Worm (Caenorhabditis elegans) whole organism, mixed stage, embryonic: ENCODE measurements around the gene drn-1.

Experiments
- M03D4.4 ChIP-seq: sonication (generic microtip); optimal IDR thresholded peaks from 2 replicates; lab custom pipeline; 2017; ENCODE audit warnings: mild to moderate bottlenecking, missing genetic modification characterization, missing compliant biosample characterization
- bed-3 ChIP-seq: fragments of 200-800 bp; sonication (Bioruptor generic); optimal IDR thresholded peaks from 3 replicates; lab custom pipeline; 2018; ENCODE audit warnings: mild to moderate bottlenecking, missing genetic modification characterization, moderate library complexity, missing compliant biosample characterization
- blmp-1 ChIP-seq: fragments of 150-350 bp; optimal IDR thresholded peaks from 2 replicates; lab custom pipeline; 2014; ENCODE audit warnings: missing biosample characterization, missing genetic modification characterization
- elt-3 ChIP-seq: fragments of 150-350 bp; optimal IDR thresholded peaks from 2 replicates; lab custom pipeline; 2014; ENCODE audit warnings: missing biosample characterization, missing genetic modification characterization
- lin-13 ChIP-seq: fragments of 150-350 bp; optimal IDR thresholded peaks from 2 replicates; lab custom pipeline; 2014; ENCODE audit warnings: missing biosample characterization, missing genetic modification characterization
- nhr-28 ChIP-seq: fragments of 150-350 bp; optimal IDR thresholded peaks from 2 replicates; lab custom pipeline; 2014; ENCODE audit warnings: missing biosample characterization, missing genetic modification characterization
- pha-4 ChIP-seq: fragments of 150-350 bp; optimal IDR thresholded peaks from 2 replicates; lab custom pipeline; 2018; ENCODE audit warnings: missing biosample characterization, missing genetic modification reagents, missing genetic modification characterization
- sem-2 ChIP-seq: fragments of 200-800 bp; sonication (Bioruptor generic); optimal IDR thresholded peaks from 2 replicates; lab custom pipeline; 2018; ENCODE audit warnings: mild to moderate bottlenecking, missing genetic modification characterization, missing compliant biosample characterization
- snpc-4 ChIP-seq: fragments of 150-350 bp; optimal IDR thresholded peaks from 2 replicates; lab custom pipeline; 2014; ENCODE audit warnings: missing biosample characterization, missing genetic modification characterization
- sptf-1 ChIP-seq: sonication (generic microtip); optimal IDR thresholded peaks from 2 replicates; lab custom pipeline; 2017; ENCODE audit warnings: mild to moderate bottlenecking, missing genetic modification characterization, moderate library complexity, missing compliant biosample characterization
- zip-8 ChIP-seq: fragments of 150-350 bp; optimal IDR thresholded peaks from 2 replicates; lab custom pipeline; 2014; ENCODE audit warnings: missing biosample characterization, missing genetic modification characterization

DNA sequence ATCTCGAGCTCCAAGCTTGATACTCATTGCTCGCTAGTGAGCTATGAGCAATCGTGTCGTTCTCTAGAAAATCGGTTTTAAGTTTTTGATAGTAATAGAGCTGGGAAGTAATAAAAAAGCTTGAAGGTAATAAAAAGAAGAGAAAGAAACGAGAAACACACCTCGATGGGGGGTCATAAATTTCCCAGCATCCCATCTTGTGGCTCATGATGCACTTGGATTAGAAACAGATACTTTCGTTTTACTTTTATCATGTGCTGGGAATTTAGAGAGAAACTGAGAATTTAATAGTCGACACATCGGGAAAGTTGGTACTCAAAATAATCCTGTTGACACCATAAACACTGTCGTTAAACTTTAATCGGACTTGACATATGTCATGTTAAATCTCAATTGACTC lies 51.0 kb downstream of the drn-1 start:
- no peak for TF ChIP-seq bed-3
- no peak for TF ChIP-seq zip-8 (tag; lab: Kevin White, UChicago)
- no peak for TF ChIP-seq sem-2 (GFP tag; lab: Kevin White, UChicago)
- no peak for TF ChIP-seq pha-4
- no peak for TF ChIP-seq blmp-1
- no peak for TF ChIP-seq sptf-1
- TF ChIP-seq M03D4.4 (tag; lab: Kevin White, UChicago): no peak
- no peak for TF ChIP-seq snpc-4 (tag; lab: Kevin White, UChicago)
- TF ChIP-seq nhr-28: no peak
- no peak for TF ChIP-seq lin-13 (tag; lab: Kevin White, UChicago)
- TF ChIP-seq elt-3 (tag; lab: Kevin White, UChicago): no peak
